Fruit fly (Drosophila melanogaster): ENCODE results near the gene CG34429.

CG34429 gene

DNA sequence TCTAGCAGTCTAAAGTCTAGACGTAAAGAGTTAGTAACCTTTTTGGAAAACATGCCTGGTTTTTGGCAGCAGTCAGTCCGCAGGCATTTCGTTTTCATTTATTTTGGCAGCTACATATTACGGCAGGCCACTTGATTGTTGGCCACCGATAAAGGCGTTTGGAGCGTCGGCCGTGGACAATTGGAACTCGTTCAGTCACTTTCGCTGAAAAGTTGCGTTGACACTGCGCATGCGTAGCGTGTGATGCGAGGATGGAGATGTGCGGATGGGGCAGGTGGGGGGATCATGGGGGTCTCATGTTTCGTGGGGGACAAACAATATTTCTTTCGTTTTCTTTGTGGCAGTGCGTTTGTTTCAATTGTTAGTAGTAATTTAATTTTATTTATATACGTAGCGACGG, 36.0 kb upstream of the CG34429 start:
- TF ChIP-seq bab1 (GFP tag; optimal IDR thresholded peaks at IDR 0.05) (no peak), CG7045 (GFP tag; optimal IDR thresholded peaks at IDR 0.05) (no peak), CG11617 (GFP tag; optimal IDR thresholded peaks at IDR 0.05) (no peak), CG14711 (tag; optimal IDR thresholded peaks at IDR 0.05) (no peak), tj (GFP tag; optimal IDR thresholded peaks at IDR 0.05) (no peak), Crg-1 (GFP tag; optimal IDR thresholded peaks at IDR 0.05) (no peak), CG7101 (tag; optimal IDR thresholded peaks at IDR 0.05) (no peak), cnc (optimal IDR thresholded peaks at IDR 0.05) (no peak), kay (GFP tag; ENCODE audit: borderline replicate concordance) (no peak), pad (GFP tag; optimal IDR thresholded peaks at IDR 0.05) (no peak), ovo (GFP tag; optimal IDR thresholded peaks at IDR 0.05) (no peak), Mnt (GFP tag; optimal IDR thresholded peaks at IDR 0.05) (no peak)

DNA sequence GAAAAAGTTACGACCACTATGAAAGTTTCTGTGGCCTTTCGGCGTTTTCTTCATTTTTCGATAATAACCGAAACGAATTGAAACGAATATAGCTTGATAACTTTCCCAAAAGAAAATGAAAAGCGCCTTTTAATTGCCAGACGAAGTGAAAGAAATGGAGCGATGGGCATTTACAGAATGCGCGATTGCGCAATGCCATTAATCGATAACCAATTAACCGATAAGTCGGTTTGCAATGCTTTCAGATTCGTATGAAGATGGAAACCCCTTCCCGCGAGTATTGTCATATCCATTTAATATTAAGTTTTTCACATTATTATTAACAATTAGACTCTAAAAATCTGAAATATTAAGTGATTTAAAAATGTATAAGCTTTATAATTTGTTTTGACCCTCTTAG, 35.5 kb upstream of the CG34429 start:
- no peak for TF ChIP-seq bab1 (GFP tag; optimal IDR thresholded peaks at IDR 0.05)

DNA sequence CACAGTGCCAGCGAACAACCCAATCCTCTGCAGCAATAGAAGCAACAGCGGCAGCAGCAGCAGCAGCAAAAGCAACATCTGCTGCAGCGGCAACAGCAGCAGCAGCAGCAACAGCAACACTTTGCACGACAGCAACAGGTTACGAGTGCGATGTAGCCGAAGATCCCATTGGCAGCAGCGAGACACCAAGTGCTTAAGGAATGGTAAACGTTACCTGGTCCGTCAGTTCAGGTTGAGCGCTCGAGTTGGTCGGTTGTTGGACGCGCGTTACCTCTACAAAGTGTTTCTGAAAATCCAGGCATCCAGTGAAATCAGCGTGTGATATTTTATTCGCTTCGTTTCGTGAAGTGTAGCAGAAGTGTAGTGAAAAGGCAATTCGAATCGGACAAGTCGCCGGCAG, 34.1 kb upstream of the CG34429 start, which contains the start of gene CG17672:
TSS of gene CG17672 (plus strand) at position 223 of the 400 bp plus-strand sequence.
- TF ChIP-seq CG7101 (tag; optimal IDR thresholded peaks at IDR 0.05) (no peak), CG1620 (GFP tag; optimal IDR thresholded peaks at IDR 0.05) (no peak)

DNA sequence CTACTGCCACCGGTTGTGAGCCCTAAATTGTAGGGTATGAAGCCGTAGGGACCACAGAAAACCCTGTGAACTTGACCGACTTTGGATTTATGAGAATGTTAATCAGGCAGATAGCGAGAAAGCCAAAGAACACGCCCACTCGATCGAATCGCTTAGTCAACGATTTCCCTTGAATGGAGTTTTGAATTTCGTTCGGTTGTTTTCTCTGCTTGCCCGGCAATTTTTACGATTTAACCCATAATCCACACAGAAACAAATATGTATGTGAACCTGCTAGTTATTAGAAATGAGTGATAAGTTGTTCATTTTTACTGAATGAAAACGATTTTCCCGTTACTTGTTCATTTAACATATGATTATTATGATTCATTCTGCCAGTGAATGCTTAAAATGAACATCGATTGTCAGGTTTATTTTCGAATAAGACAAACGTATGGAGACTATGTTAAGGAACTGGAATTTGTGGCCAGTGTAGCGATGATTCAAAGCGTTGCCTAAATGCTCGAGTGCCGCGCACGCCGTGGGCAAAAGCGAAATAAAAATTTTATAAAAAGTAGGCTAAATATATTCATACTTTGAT, 32.7 kb upstream of the CG34429 start:
- TF ChIP-seq CG5204 (GFP tag; optimal IDR thresholded peaks at IDR 0.05) (no peak), tj (GFP tag; optimal IDR thresholded peaks at IDR 0.05) (peak; percentile 90), cic (GFP tag; optimal IDR thresholded peaks at IDR 0.05) (no peak), bab1 (GFP tag; optimal IDR thresholded peaks at IDR 0.05) (peak; percentile 36), CG1620 (GFP tag; optimal IDR thresholded peaks at IDR 0.05) (no peak)

DNA sequence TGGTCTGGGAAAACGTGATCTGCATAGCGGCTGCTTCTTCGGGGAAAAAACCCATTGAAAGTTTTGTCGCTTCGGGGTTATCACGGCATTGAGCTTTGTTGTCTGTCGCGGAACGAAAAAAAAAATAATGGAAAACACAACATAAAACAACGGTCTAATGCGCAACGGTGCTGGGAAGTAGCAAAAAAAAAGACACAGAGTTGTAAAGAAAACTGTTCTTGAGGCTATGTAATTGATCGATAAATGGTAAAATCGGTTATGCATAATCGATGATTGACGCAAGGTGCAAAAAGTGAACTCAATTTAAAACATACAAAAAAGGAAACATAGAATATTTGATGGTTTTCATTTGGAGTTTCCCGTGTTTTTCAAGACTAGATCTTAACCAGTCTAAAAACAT, 31.5 kb upstream of the CG34429 start:
- TF ChIP-seq CG7045 (GFP tag; optimal IDR thresholded peaks at IDR 0.05) (no peak), pad (GFP tag; optimal IDR thresholded peaks at IDR 0.05) (no peak), Crg-1 (GFP tag; optimal IDR thresholded peaks at IDR 0.05) (no peak), toe (GFP tag; optimal IDR thresholded peaks at IDR 0.05) (no peak), CG33017 (tag; optimal IDR thresholded peaks at IDR 0.05) (no peak), CG11617 (GFP tag; optimal IDR thresholded peaks at IDR 0.05) (no peak), cnc (optimal IDR thresholded peaks at IDR 0.05) (no peak), CG1620 (GFP tag; optimal IDR thresholded peaks at IDR 0.05) (no peak), ovo (GFP tag; optimal IDR thresholded peaks at IDR 0.05) (no peak), Clk (GFP tag; optimal IDR thresholded peaks at IDR 0.05) (no peak)

DNA sequence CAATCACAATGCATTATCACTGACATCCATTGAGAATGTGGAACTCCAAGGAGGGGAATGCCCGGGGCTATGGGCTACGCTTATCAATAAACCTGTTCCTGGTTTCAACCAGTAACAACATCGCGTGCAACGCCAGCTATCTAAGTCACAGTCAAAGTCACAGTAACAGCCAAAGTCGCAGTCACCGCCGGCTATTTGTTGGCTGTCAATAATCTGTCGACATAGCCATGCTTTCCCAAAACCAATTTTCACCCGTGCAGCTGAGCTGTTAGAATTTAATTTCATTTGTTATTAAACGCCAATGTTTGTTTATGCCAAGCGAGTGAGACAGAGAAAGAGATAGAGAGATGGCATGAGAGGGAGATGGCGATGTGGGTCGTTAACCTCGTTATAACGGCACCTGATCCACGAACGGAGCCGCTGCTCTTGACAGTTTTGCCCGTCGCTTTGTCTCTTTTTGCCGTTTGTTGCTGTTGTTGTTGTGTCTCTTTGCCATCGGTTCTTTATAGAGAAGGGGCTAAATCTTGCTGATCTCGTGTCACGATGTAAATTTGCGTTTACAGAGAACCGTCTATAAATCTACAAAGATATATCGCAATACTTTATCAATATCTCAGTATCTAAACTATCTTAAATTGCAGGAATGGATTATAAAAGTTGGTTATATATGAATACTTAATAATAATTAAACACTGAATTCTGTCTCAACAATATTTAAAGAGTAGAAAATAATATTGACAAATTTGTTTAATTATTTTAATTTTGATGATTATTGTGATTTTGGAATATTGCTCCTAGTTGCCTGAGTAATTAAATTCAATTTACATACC, 30.5 kb upstream of the CG34429 start:
- TF ChIP-seq ovo (GFP tag; optimal IDR thresholded peaks at IDR 0.05) (peak; percentile 66), CG7045 (GFP tag; optimal IDR thresholded peaks at IDR 0.05) (no peak), CG12768 (GFP tag; optimal IDR thresholded peaks at IDR 0.05) (no peak)

DNA sequence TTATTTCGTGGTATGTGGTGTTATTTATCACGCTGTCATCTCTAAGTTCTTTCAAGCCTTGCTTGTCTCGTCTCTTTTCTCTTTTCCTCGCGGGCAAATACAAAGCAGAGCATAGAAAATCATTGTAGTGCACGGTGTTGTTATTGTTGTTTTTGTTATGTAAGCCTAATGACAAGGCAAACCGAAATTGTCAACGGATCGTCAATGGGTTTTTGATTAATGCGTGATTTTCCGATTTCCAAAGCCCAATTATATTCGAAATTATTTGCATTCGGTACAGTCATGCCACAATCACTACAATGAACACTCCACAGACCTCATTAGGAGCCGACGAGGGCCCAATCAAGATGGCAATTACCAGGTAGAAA, 29.9 kb upstream of the CG34429 start:
- TF ChIP-seq toe (GFP tag; optimal IDR thresholded peaks at IDR 0.05) (no peak), CG1620 (GFP tag; optimal IDR thresholded peaks at IDR 0.05) (no peak), CG12768 (GFP tag; optimal IDR thresholded peaks at IDR 0.05) (no peak), ovo (GFP tag; optimal IDR thresholded peaks at IDR 0.05) (no peak), pad (GFP tag; optimal IDR thresholded peaks at IDR 0.05) (no peak), CG11617 (GFP tag; optimal IDR thresholded peaks at IDR 0.05) (no peak), CG14711 (tag; optimal IDR thresholded peaks at IDR 0.05) (no peak), CG5204 (GFP tag; optimal IDR thresholded peaks at IDR 0.05) (no peak), Mnt (GFP tag; optimal IDR thresholded peaks at IDR 0.05) (no peak)

DNA sequence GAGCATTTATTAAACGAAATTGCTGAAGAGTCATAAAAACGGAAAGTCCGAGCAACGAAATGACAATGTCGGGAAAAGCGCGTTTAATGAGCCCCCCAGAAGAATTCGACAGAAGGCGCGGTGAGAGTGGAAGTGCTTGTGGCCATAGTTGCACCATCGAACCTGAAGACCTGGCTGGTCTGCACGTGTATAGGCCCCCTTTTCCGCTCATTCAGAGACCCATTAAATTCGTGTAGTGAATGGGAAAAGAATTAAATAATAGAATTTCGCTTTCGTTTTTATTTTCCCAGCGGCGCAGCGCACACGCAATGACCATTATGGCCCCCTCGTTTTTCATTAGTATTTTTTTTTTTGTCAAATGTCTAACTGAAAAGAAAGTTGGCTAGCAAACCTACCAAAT, 29.5 kb upstream of the CG34429 start:
- TF ChIP-seq bab1 (GFP tag; optimal IDR thresholded peaks at IDR 0.05) (peak; percentile 25), CG11617 (GFP tag; optimal IDR thresholded peaks at IDR 0.05) (no peak)

Data from whole organism, adult.